Worm (Caenorhabditis elegans) whole organism, late embryonic: Measurements from ENCODE around the gene R08A2.2.

Experiments used
- ama-1 ChIP-seq: fragments of 150-350 bp; optimal IDR thresholded peaks from 2 replicates; lab custom pipeline; 2014
- ceh-18 ChIP-seq: sonication (generic microtip); optimal IDR thresholded peaks from 2 replicates; lab custom pipeline; 2016; ENCODE audit warnings: missing genetic modification characterization, missing compliant biosample characterization
- elt-2 ChIP-seq: sonication (generic microtip); optimal IDR thresholded peaks from 2 replicates; lab custom pipeline; 2016; ENCODE audit warnings: missing genetic modification reagents, missing genetic modification characterization, missing compliant biosample characterization
- pha-4 ChIP-seq: fragments of 150-350 bp; optimal IDR thresholded peaks from 2 replicates; lab custom pipeline; 2018; ENCODE audit warnings: missing biosample characterization, missing genetic modification reagents, missing genetic modification characterization
- unc-42 ChIP-seq: sonication (generic microtip); optimal IDR thresholded peaks from 2 replicates; lab custom pipeline; 2016; ENCODE audit warnings: missing genotype, missing genetic modification characterization, missing compliant biosample characterization

DNA sequence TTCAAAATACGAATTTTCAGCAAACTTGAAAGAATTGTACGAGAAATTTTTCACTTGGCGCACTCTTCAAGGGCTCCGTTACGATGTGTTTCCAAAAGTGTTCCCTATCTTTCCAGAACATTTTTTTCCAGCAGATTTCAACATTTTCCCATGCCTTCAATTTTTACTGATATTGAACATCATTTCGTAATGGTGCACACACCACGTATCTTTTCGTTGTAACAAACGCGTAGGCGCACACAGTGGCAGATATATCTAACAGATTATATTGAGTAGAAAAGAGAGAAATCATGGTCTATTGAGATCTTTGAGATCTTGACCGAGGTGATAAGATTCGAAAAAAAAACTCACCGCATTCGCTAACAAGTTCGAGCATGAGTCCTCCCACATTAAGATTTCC lies 19.8 kb downstream of the R08A2.2 start:
- peak; percentile 30 for TF ChIP-seq ceh-18 (tag; lab: Kevin White, UChicago)
- no peak for TF ChIP-seq pha-4
- no peak for TF ChIP-seq elt-2 (tag; lab: Kevin White, UChicago)
- TF ChIP-seq ama-1 (lab: Kevin White, UChicago): no peak
- TF ChIP-seq unc-42: no peak
